Fruit fly (Drosophila melanogaster) Kc167 (cell line): ENCODE data around the gene PIG-P.

Experiments
- Myc ChIP-seq: fragments of >200 bp; optimal IDR thresholded peaks from 2 replicates; lab custom pipeline; 2017; ENCODE audit warnings: missing external identifiers
- Sin3A ChIP-seq: fragments of >200 bp; optimal IDR thresholded peaks from 2 replicates; lab custom pipeline; 2018; ENCODE audit warnings: missing external identifiers
- h ChIP-seq: fragments of >200 bp; optimal IDR thresholded peaks from 3 replicates; lab custom pipeline; 2018; ENCODE audit warnings: missing external identifiers
- insv ChIP-seq: fragments of >200 bp; optimal IDR thresholded peaks from 3 replicates; lab custom pipeline; 2018; ENCODE audit warnings: missing external identifiers
- psq ChIP-seq: fragments of >200 bp; optimal IDR thresholded peaks from 2 replicates; lab custom pipeline; 2017; ENCODE audit warnings: missing external identifiers
- ttk ChIP-seq: sonication (Bioruptor generic); optimal IDR thresholded peaks from 2 replicates; lab custom pipeline; 2017; ENCODE audit warnings: missing external identifiers

The PIG-P gene

dm6 chr3R:26010628-26011027 lies 47.4 kb downstream of the PIG-P start:
- TF ChIP-seq psq (lab: Kevin White, UChicago) (no peak), ttk (lab: Kevin White, UChicago) (no peak)

dm6 chr3R:26009766-26010414 lies 48.1 kb downstream of the PIG-P start:
- no peak for TF ChIP-seq h (lab: Kevin White, UChicago)
- TF ChIP-seq ttk (lab: Kevin White, UChicago) = no peak
- TF ChIP-seq psq (lab: Kevin White, UChicago) = no peak
- TF ChIP-seq Sin3A (lab: Kevin White, UChicago) = no peak
- no peak for TF ChIP-seq Myc
- TF ChIP-seq insv = no peak

- TF ChIP-seq Myc = no peak
- TF ChIP-seq insv = no peak
- TF ChIP-seq ttk (lab: Kevin White, UChicago) = no peak
- TF ChIP-seq Sin3A (lab: Kevin White, UChicago) = no peak
- no peak for TF ChIP-seq h (lab: Kevin White, UChicago)
- no peak for TF ChIP-seq psq (lab: Kevin White, UChicago)
These were observed 49.0 kb downstream of the PIG-P start for dm6 chr3R:26008892-26009539.

- TF ChIP-seq h (lab: Kevin White, UChicago) = no peak
- TF ChIP-seq psq (lab: Kevin White, UChicago) = no peak
- no peak for TF ChIP-seq ttk (lab: Kevin White, UChicago)
- no peak for TF ChIP-seq Myc
These were observed 49.8 kb downstream of the PIG-P start for dm6 chr3R:26007964-26008868.
